Worm (Caenorhabditis elegans): ENCODE measurements around the gene M117.6.
A peak's percentile ranks its signal among the peaks of the same experiment; 100 is the strongest.

The M117.6 gene

ce11 chrIV:11855900-11856660, 28.2 kb upstream of the M117.6 start, which contains the start of gene ech-2 (continued):
- TF ChIP-seq ccch-3 (GFP tag; optimal IDR thresholded peaks at IDR 0.05) = no peak
- peak; percentile 3 for TF ChIP-seq dpl-1 (GFP tag; optimal IDR thresholded peaks at IDR 0.05)
- peak; percentile 41; the same call in 1 of the 2 replicates for TF ChIP-seq madf-6 (GFP tag; IDR thresholded peaks at IDR 0.05)
- no peak for TF ChIP-seq F37B4.10 (GFP tag; IDR thresholded peaks at IDR 0.05)
- no peak for TF ChIP-seq aptf-3 (GFP tag; IDR thresholded peaks at IDR 0.05)
- peak; percentile 45 for TF ChIP-seq mcd-1 (GFP tag; IDR thresholded peaks at IDR 0.05)
- no peak for TF ChIP-seq hmg-1.2 (GFP tag; IDR thresholded peaks at IDR 0.05)
- no peak for TF ChIP-seq ceh-91 (GFP tag; IDR thresholded peaks at IDR 0.05)
- no peak for TF ChIP-seq nhr-90 (tag; optimal IDR thresholded peaks at IDR 0.05)
- TF ChIP-seq nfya-2 (GFP tag; IDR thresholded peaks at IDR 0.05) = no peak
- no peak for TF ChIP-seq snpc-1.1 (tag; optimal IDR thresholded peaks at IDR 0.05; ENCODE audit: insufficient read depth)
- no peak for TF ChIP-seq akir-1 (GFP tag; optimal IDR thresholded peaks at IDR 0.05)
- no peak for TF ChIP-seq hsf-1 (GFP tag; IDR thresholded peaks at IDR 0.05)
- TF ChIP-seq unc-62 (GFP tag; optimal IDR thresholded peaks at IDR 0.05) = no peak
- no peak for TF ChIP-seq lir-1 (GFP tag; conservative IDR thresholded peaks at IDR 0.05)
- peak; percentile 27 for TF ChIP-seq lsl-1 (GFP tag; optimal IDR thresholded peaks at IDR 0.05)
- TF ChIP-seq cebp-1 (GFP tag; IDR thresholded peaks at IDR 0.05) = no peak
- TF ChIP-seq cebp-1 (tag; optimal IDR thresholded peaks at IDR 0.05) = no peak

- TF ChIP-seq him-1 (tag; optimal IDR thresholded peaks at IDR 0.05) = no peak
- TF ChIP-seq sea-2 (GFP tag; IDR thresholded peaks at IDR 0.05) = no peak
- no peak for TF ChIP-seq F33H1.4 (GFP tag; IDR thresholded peaks at IDR 0.05)
- no peak for TF ChIP-seq K12H6.12 (tag; optimal IDR thresholded peaks at IDR 0.05)
- no peak for TF ChIP-seq ZK185.1 (tag; optimal IDR thresholded peaks at IDR 0.05; ENCODE audit: poor library complexity, severe bottlenecking)
- TF ChIP-seq mcd-1 (GFP tag; IDR thresholded peaks at IDR 0.05) = no peak
- TF ChIP-seq lsl-1 (GFP tag; optimal IDR thresholded peaks at IDR 0.05) = no peak
- TF ChIP-seq ceh-40 (GFP tag; IDR thresholded peaks at IDR 0.05) = no peak
- no peak for TF ChIP-seq nhr-120 (GFP tag; IDR thresholded peaks at IDR 0.05)
- no peak for TF ChIP-seq efl-1 (GFP tag; optimal IDR thresholded peaks at IDR 0.05)
- TF ChIP-seq ceh-100 (GFP tag; IDR thresholded peaks at IDR 0.05) = no peak
These were observed 27.5 kb upstream of the M117.6 start for ce11 chrIV:11855424-11855823.

DNA sequence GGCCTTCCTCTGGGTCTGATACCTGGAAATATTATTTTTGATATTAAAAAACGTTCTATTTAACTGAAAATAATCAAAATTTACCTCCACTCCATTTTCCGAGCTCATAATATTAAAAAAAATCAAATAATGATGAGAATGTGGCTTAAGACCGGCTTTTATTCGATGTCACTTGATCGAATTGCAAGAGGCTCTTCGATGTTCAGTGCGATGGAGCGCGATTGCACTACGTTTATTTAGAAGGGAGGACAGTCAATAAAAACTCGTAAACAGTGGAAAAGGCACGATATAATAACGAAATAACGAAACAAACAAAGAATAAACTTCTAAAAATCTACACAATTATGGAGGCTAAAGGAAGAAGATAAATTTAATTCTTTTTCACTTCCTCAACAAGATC, 26.9 kb upstream of the M117.6 start, which contains the start of gene tag-30:
TSS of gene tag-30 (minus strand) at position 383 of the 400 bp plus-strand sequence.
- no peak for TF ChIP-seq ceh-40 (GFP tag; IDR thresholded peaks at IDR 0.05)
- peak; percentile 58 for TF ChIP-seq attf-5 (GFP tag; optimal IDR thresholded peaks at IDR 0.05)
- peak; percentile 50 for TF ChIP-seq tlf-1 (GFP tag; optimal IDR thresholded peaks at IDR 0.05)
- 0 out of 2 replicates have a peak, but pooled peaks have one; percentile 6 for TF ChIP-seq pbrm-1 (GFP tag; IDR thresholded peaks at IDR 0.05)
- peak; percentile 16 for TF ChIP-seq hrde-1 (tag; optimal IDR thresholded peaks at IDR 0.05; ENCODE audit: borderline replicate concordance)
- TF ChIP-seq Y67H2A.10 (GFP tag; conservative IDR thresholded peaks at IDR 0.05) = no peak
- TF ChIP-seq F10E7.11 (tag; optimal IDR thresholded peaks at IDR 0.05) = no peak
- no peak for TF ChIP-seq lir-1 (GFP tag; conservative IDR thresholded peaks at IDR 0.05)
- TF ChIP-seq B0336.3 (GFP tag; IDR thresholded peaks at IDR 0.05) = peak; percentile 30; the same call in 1 of the 2 replicates
- no peak for TF ChIP-seq Y95B8A.8 (GFP tag; IDR thresholded peaks at IDR 0.05)
- TF ChIP-seq snpc-3.4 (tag; optimal IDR thresholded peaks at IDR 0.05) = peak; percentile 28
- TF ChIP-seq lsl-1 (GFP tag; optimal IDR thresholded peaks at IDR 0.05) = peak; percentile 1
- no peak for TF ChIP-seq nfya-2 (GFP tag; IDR thresholded peaks at IDR 0.05)
- peak; percentile 49 for TF ChIP-seq F23B12.7 (tag; optimal IDR thresholded peaks at IDR 0.05; ENCODE audit: insufficient read depth)
- TF ChIP-seq nhr-80 (tag; optimal IDR thresholded peaks at IDR 0.05) = peak; percentile 37
- TF ChIP-seq dox-1 (GFP tag; IDR thresholded peaks at IDR 0.05) = no peak
- TF ChIP-seq attf-3 (GFP tag; conservative IDR thresholded peaks at IDR 0.05) = no peak
- no peak for TF ChIP-seq rcor-1 (GFP tag; IDR thresholded peaks at IDR 0.05)
- no peak for TF ChIP-seq zim-3 (tag; optimal IDR thresholded peaks at IDR 0.05)
- no peak for TF ChIP-seq ztf-6 (GFP tag; IDR thresholded peaks at IDR 0.05)
- TF ChIP-seq ama-1 (optimal IDR thresholded peaks at IDR 0.05) = no peak
- peak in 1 of 2 experiments; percentile 58 for TF ChIP-seq ama-1 (GFP tag; optimal IDR thresholded peaks at IDR 0.05)
- TF ChIP-seq B0035.1 (tag; optimal IDR thresholded peaks at IDR 0.05) = no peak

Data from whole organism, young adult.